Fruit fly (Drosophila melanogaster) whole organism, embryonic: Measurements from ENCODE around the gene Apoltp.

ENCODE experiments used
- Atf6 ChIP-seq: fragments of 200-800 bp; sonication (Bioruptor generic); IDR thresholded peaks from 2 replicates; pipeline ENCODE4 v1.3.6; 2022; ENCODE audit warnings: missing biosample characterization, missing genetic modification characterization
- CG10267 ChIP-seq: fragments of 200-800 bp; sonication (Bioruptor generic); optimal IDR thresholded peaks from 2 replicates; lab custom pipeline; 2018; ENCODE audit warnings: missing biosample characterization, mild to moderate bottlenecking, missing genetic modification characterization, moderate library complexity
- CG10366 ChIP-seq: fragments of 200-800 bp; sonication (Bioruptor generic); IDR thresholded peaks from 2 replicates; pipeline ENCODE4 v1.3.6; 2022; ENCODE audit warnings: missing biosample characterization, missing genetic modification characterization
- CG11247 ChIP-seq: fragments of 200-800 bp; sonication (Bioruptor generic); IDR thresholded peaks from 2 replicates; pipeline ENCODE4 v1.3.6; 2022; ENCODE audit warnings: missing biosample characterization, missing genetic modification characterization
- CG11695 ChIP-seq: fragments of 200-800 bp; sonication (Bioruptor generic); IDR thresholded peaks from 3 replicates; pipeline ENCODE4 v1.3.6; 2022; ENCODE audit warnings: missing biosample characterization, missing genetic modification characterization
- CG1529 ChIP-seq: fragments of 200-800 bp; sonication (Bioruptor generic); optimal IDR thresholded peaks from 3 replicates; lab custom pipeline; 2018; ENCODE audit warnings: missing biosample characterization, missing genetic modification characterization
- CG17568 ChIP-seq: fragments of 200-800 bp; sonication (Bioruptor generic); optimal IDR thresholded peaks from 2 replicates; lab custom pipeline; 2018; ENCODE audit warnings: missing biosample characterization, mild to moderate bottlenecking, missing genetic modification characterization, moderate library complexity
- CG18619 ChIP-seq: fragments of 200-800 bp; sonication (Bioruptor generic); optimal IDR thresholded peaks from 3 replicates; lab custom pipeline; 2017; ENCODE audit warnings: missing biosample characterization, mild to moderate bottlenecking, missing genetic modification characterization
- CG2712 ChIP-seq: fragments of 200-800 bp; optimal IDR thresholded peaks from 3 replicates; lab custom pipeline; 2019; ENCODE audit warnings: missing biosample characterization, mild to moderate bottlenecking, missing genetic modification characterization, moderate library complexity
- CG3163 ChIP-seq: fragments of 200-800 bp; sonication (Bioruptor generic); optimal IDR thresholded peaks from 3 replicates; lab custom pipeline; 2016; ENCODE audit warnings: missing biosample characterization, missing genetic modification characterization
- CG32772 ChIP-seq: fragments of 200-800 bp; sonication (Bioruptor generic); IDR thresholded peaks from 2 replicates; pipeline ENCODE4 v1.3.6; 2022; ENCODE audit warnings: missing biosample characterization, missing genetic modification characterization
- CG34224 ChIP-seq: fragments of 200-800 bp; sonication (Bioruptor generic); IDR thresholded peaks from 3 replicates; pipeline ENCODE4 v1.3.6; 2022; ENCODE audit warnings: missing biosample characterization, missing genetic modification characterization; ENCODE audit not compliant: partially characterized antibody
- CG4360 ChIP-seq: fragments of 200-800 bp; sonication (Bioruptor generic); IDR thresholded peaks from 2 replicates; pipeline ENCODE4 v1.3.6; 2022; ENCODE audit warnings: missing biosample characterization, missing genetic modification characterization
- CG43689 ChIP-seq: fragments of 200-800 bp; sonication (Bioruptor generic); IDR thresholded peaks from 2 replicates; pipeline ENCODE4 v1.3.6; 2022; ENCODE audit warnings: missing biosample characterization, missing genetic modification characterization
- CG4730 ChIP-seq: fragments of 200-800 bp; sonication (Bioruptor generic); IDR thresholded peaks from 2 replicates; pipeline ENCODE4 v1.3.6; 2022; ENCODE audit warnings: missing biosample characterization, missing genetic modification characterization
- CG4820 ChIP-seq: fragments of 200-800 bp; sonication (Bioruptor generic); optimal IDR thresholded peaks from 3 replicates; lab custom pipeline; 2016; ENCODE audit warnings: missing biosample characterization, missing genetic modification characterization
- CG8359 ChIP-seq: fragments of 200-800 bp; sonication (Bioruptor generic); optimal IDR thresholded peaks from 2 replicates; lab custom pipeline; 2017; ENCODE audit warnings: missing biosample characterization, mild to moderate bottlenecking, missing genetic modification characterization, borderline replicate concordance
- CG8765 ChIP-seq: fragments of 200-800 bp; sonication (Bioruptor generic); IDR thresholded peaks from 2 replicates; pipeline ENCODE4 v1.3.6; 2022; ENCODE audit warnings: missing biosample characterization, missing genetic modification characterization
- Dfd ChIP-seq, 2 experiments: fragments of >200 bp; optimal IDR thresholded peaks; 2 replicates each; lab custom pipeline; 2017; ENCODE audit warnings: missing biosample characterization in 2 of 2, missing genetic modification characterization in 2 of 2
- Dref ChIP-seq: fragments of 200-800 bp; sonication (Bioruptor generic); IDR thresholded peaks from 2 replicates; pipeline ENCODE4 v1.3.6; 2022; ENCODE audit warnings: missing biosample characterization, missing genetic modification characterization
- GATAe ChIP-seq: fragments of 200-800 bp; sonication (Bioruptor generic); conservative IDR thresholded peaks from 2 replicates; pipeline ENCODE4 v1.3.6; 2022; ENCODE audit warnings: missing biosample characterization, missing genetic modification characterization
- MTF-1 ChIP-seq: fragments of 200-800 bp; sonication (Bioruptor generic); optimal IDR thresholded peaks from 2 replicates; lab custom pipeline; 2018; ENCODE audit warnings: missing biosample characterization, mild to moderate bottlenecking, missing genetic modification characterization, borderline replicate concordance
- Meics ChIP-seq: fragments of 200-800 bp; sonication (Bioruptor generic); optimal IDR thresholded peaks from 2 replicates; lab custom pipeline; 2017; ENCODE audit warnings: missing biosample characterization, mild to moderate bottlenecking, missing genetic modification characterization
- NFAT ChIP-seq: fragments of 200-800 bp; sonication (Bioruptor generic); IDR thresholded peaks from 2 replicates; pipeline ENCODE4 v1.3.6; 2022; ENCODE audit warnings: missing biosample characterization, missing genetic modification characterization
- NfI ChIP-seq: fragments of 200-800 bp; sonication (Bioruptor generic); optimal IDR thresholded peaks from 3 replicates; lab custom pipeline; 2018; ENCODE audit warnings: missing biosample characterization, mild to moderate bottlenecking, missing genetic modification characterization, moderate library complexity
- Sry-δ ChIP-seq: fragments of 200-800 bp; sonication (Bioruptor generic); optimal IDR thresholded peaks from 2 replicates; lab custom pipeline; 2016; ENCODE audit warnings: missing biosample characterization, missing genetic modification characterization
- Taf1 ChIP-seq: fragments of 200-800 bp; sonication (Bioruptor generic); IDR thresholded peaks from 2 replicates; pipeline ENCODE4 v1.3.6; 2022; ENCODE audit warnings: missing biosample characterization, missing genetic modification characterization
- Tbp ChIP-seq: fragments of >200 bp; optimal IDR thresholded peaks from 2 replicates; lab custom pipeline; 2018; ENCODE audit warnings: missing biosample characterization, missing genetic modification characterization
- al ChIP-seq: fragments of 200-800 bp; sonication (Bioruptor generic); IDR thresholded peaks from 2 replicates; pipeline ENCODE4 v1.3.6; 2022; ENCODE audit warnings: missing biosample characterization, missing genetic modification characterization
- aop ChIP-seq: fragments of 200-800 bp; sonication (Bioruptor generic); IDR thresholded peaks from 2 replicates; pipeline ENCODE4 v1.3.6; 2022; ENCODE audit warnings: missing biosample characterization, missing genetic modification characterization
- ash1 ChIP-seq: fragments of 200-800 bp; sonication (Bioruptor generic); optimal IDR thresholded peaks from 2 replicates; lab custom pipeline; 2018; ENCODE audit warnings: missing biosample characterization, mild to moderate bottlenecking, missing genetic modification characterization
- btn ChIP-seq: fragments of 200-800 bp; sonication (Bioruptor generic); optimal IDR thresholded peaks from 2 replicates; lab custom pipeline; 2016; ENCODE audit warnings: missing biosample characterization, missing genetic modification characterization
- eyg ChIP-seq: fragments of 200-800 bp; sonication (Bioruptor generic); optimal IDR thresholded peaks from 3 replicates; lab custom pipeline; 2016; ENCODE audit warnings: missing biosample characterization, missing genetic modification characterization
- fd64A ChIP-seq: fragments of 200-800 bp; sonication (Bioruptor generic); optimal IDR thresholded peaks from 3 replicates; lab custom pipeline; 2018; ENCODE audit warnings: missing biosample characterization, mild to moderate bottlenecking, missing genetic modification characterization
- ftz-f1 ChIP-seq: fragments of 200-800 bp; sonication (Bioruptor generic); optimal IDR thresholded peaks from 2 replicates; lab custom pipeline; 2016; ENCODE audit warnings: missing biosample characterization, missing genetic modification characterization
- ham ChIP-seq: fragments of 200-800 bp; sonication (Bioruptor generic); IDR thresholded peaks from 2 replicates; pipeline ENCODE4 v1.3.6; 2022; ENCODE audit warnings: missing biosample characterization, missing genetic modification characterization
- hb ChIP-seq: fragments of 200-800 bp; sonication (Bioruptor generic); IDR thresholded peaks from 3 replicates; pipeline ENCODE4 v1.3.6; 2022; ENCODE audit warnings: missing biosample characterization, missing genetic modification characterization; ENCODE audit not compliant: partially characterized antibody
- insv ChIP-seq, 2 experiments: fragments of 200-800 bp; sonication (Bioruptor generic); optimal IDR thresholded peaks; 3 replicates each; lab custom pipeline; 2016 to 2018; ENCODE audit warnings: missing biosample characterization in 2 of 2, missing genetic modification characterization in 2 of 2
- luna ChIP-seq: fragments of 200-800 bp; sonication (Bioruptor generic); optimal IDR thresholded peaks from 2 replicates; lab custom pipeline; 2016; ENCODE audit warnings: missing biosample characterization, missing genetic modification characterization
- otp ChIP-seq: fragments of 200-800 bp; sonication (Bioruptor generic); IDR thresholded peaks from 3 replicates; pipeline ENCODE4, ENCODE4 v1.3.6; 2022; ENCODE audit warnings: missing biosample characterization, missing genetic modification characterization
- psq ChIP-seq: fragments of 200-800 bp; sonication (Bioruptor generic); optimal IDR thresholded peaks from 2 replicates; lab custom pipeline; 2017; ENCODE audit warnings: missing biosample characterization, missing genetic modification characterization
- ro ChIP-seq: fragments of 200-800 bp; sonication (Bioruptor generic); IDR thresholded peaks from 2 replicates; pipeline ENCODE4 v1.3.6; 2022; ENCODE audit warnings: missing biosample characterization, missing genetic modification characterization
- slbo ChIP-seq: fragments of 200-800 bp; sonication (Bioruptor generic); IDR thresholded peaks from 2 replicates; pipeline ENCODE4 v1.3.6; 2022; ENCODE audit warnings: missing biosample characterization, missing genetic modification characterization
- trh ChIP-seq: fragments of 200-800 bp; sonication (Bioruptor generic); optimal IDR thresholded peaks from 2 replicates; lab custom pipeline; 2016; ENCODE audit warnings: missing biosample characterization, missing genetic modification characterization
- tx ChIP-seq: fragments of 200-800 bp; sonication (Bioruptor generic); optimal IDR thresholded peaks from 2 replicates; lab custom pipeline; 2016; ENCODE audit warnings: missing biosample characterization, missing genetic modification characterization
- wdn ChIP-seq: fragments of 200-800 bp; sonication (Bioruptor generic); IDR thresholded peaks from 2 replicates; pipeline ENCODE4 v1.3.6; 2022; ENCODE audit warnings: missing biosample characterization, missing genetic modification characterization
- wek ChIP-seq: fragments of 200-800 bp; sonication (Bioruptor generic); optimal IDR thresholded peaks from 3 replicates; lab custom pipeline; 2018; ENCODE audit warnings: missing biosample characterization, mild to moderate bottlenecking, missing genetic modification characterization, moderate library complexity
- yki ChIP-seq: fragments of >200 bp; optimal IDR thresholded peaks from 3 replicates; lab custom pipeline; 2018
- zf30C ChIP-seq: fragments of 200-800 bp; sonication (Bioruptor generic); optimal IDR thresholded peaks from 3 replicates; lab custom pipeline; 2018; ENCODE audit warnings: missing biosample characterization, mild to moderate bottlenecking, missing genetic modification characterization
- zfh1 ChIP-seq: fragments of 200-800 bp; sonication (Bioruptor generic); IDR thresholded peaks from 3 replicates; pipeline ENCODE4 v1.3.6; 2022; ENCODE audit warnings: missing biosample characterization, missing genetic modification characterization

Apoltp gene

DNA sequence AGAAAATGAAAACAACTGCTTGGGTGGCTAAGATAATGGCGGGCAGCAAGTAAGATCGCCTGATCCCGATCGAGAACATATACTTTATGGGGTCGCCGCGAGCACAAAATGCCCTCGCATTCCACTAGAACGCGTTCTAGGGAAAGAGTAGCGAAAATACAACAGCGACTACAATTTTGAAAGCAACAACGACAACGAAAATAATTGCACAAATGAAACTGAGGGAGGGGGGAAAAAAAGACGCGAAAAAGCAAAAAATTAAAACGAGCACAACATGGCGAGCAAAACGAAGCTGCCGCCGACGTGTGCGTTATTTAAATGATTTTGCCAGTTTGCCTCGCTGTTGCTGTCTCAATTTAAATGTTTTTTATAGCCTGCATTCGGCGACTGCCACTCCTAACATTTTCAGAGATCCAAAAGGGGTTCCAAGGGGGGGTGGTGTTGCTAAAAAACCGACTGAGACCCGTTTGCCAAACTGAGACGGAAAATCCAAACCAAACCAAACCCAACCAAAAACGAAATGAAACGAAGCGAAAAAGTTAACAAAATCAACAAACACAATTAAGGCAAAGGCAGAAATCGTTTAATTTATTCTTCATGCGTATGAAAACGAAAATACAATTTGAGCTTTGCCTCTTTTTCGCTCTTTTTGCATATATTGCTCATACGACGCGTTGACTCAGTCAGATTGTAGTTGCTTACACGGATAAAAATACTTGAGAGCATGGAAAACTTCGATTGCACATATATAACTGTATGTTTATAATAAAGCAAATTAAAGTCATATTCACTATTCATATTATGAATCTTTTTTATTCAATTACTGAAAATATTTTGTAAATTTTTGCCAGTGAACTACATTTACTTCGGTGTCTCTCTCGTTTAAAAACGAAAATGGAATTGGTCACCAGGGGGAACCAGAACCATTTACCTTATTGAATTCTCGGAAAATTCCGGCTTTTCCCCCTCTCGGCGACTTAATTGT is 58.7 kb downstream of the Apoltp start (continued):
- TF ChIP-seq Atf6 (GFP tag; lab: Robert Waterston, UW) (peak; percentile 91), Taf1 (GFP tag; lab: Robert Waterston, UW) (peak; percentile 57), MTF-1 (no peak), CG11695 (GFP tag; lab: Robert Waterston, UW) (peak; percentile 86), CG1529 (GFP tag; lab: Kevin White, UChicago) (no peak), CG8359 (no peak), psq (GFP tag; lab: Kevin White, UChicago) (no peak), Dref (GFP tag; lab: Robert Waterston, UW) (no peak), NFAT (GFP tag; lab: Robert Waterston, UW) (peak; percentile 88), CG2712 (tag; lab: Kevin White, UChicago) (peak; percentile 54), CG43689 (peak; percentile 64; the same call in 1 of the 2 replicates), CG32772 (peak; percentile 59), yki (lab: Kevin White, UChicago) (no peak), trh (GFP tag; lab: Kevin White, UChicago) (no peak), Tbp (GFP tag; lab: Kevin White, UChicago) (no peak), ro (GFP tag; lab: Robert Waterston, UW) (no peak), CG10267 (tag; lab: Kevin White, UChicago) (peak; percentile 42), slbo (peak; percentile 95), CG11247 (GFP tag; lab: Robert Waterston, UW) (peak; percentile 68), CG4360 (no peak), Dfd (GFP tag; optimal IDR thresholded peaks at IDR 0.05; lab: Kevin White, UChicago) (no peak), btn (GFP tag; lab: Kevin White, UChicago) (no peak), aop (no peak), CG34224 (no peak), ash1 (GFP tag; lab: Kevin White, UChicago) (no peak), ftz-f1 (GFP tag; lab: Kevin White, UChicago) (no peak), CG4820 (peak; percentile 19), fd64A (GFP tag; lab: Kevin White, UChicago) (no peak), tx (no peak), Sry-δ (no peak), GATAe (GFP tag; lab: Robert Waterston, UW) (no peak; the same call in 1 of the 2 replicates), al (GFP tag; lab: Robert Waterston, UW) (peak; percentile 85), CG18619 (GFP tag; lab: Kevin White, UChicago) (peak; percentile 34), otp (GFP tag; lab: Robert Waterston, UW) (no peak), ham (GFP tag; lab: Robert Waterston, UW) (peak; percentile 48; the same call in 1 of the 2 replicates), CG10366 (GFP tag; lab: Robert Waterston, UW) (peak; percentile 76), insv (GFP tag; optimal IDR thresholded peaks at IDR 0.05; lab: Kevin White, UChicago) (no peak), zf30C (no peak), eyg (no peak), CG8765 (no peak; the same call in 1 of the 2 replicates), zfh1 (peak; percentile 33; the same call in 2 of the 3 replicates), luna (GFP tag; lab: Kevin White, UChicago) (no peak), CG3163 (GFP tag; lab: Kevin White, UChicago) (no peak), NfI (GFP tag; lab: Kevin White, UChicago) (peak; percentile 56), hb (no peak), CG17568 (GFP tag; lab: Kevin White, UChicago) (peak; percentile 7), wdn (GFP tag; lab: Robert Waterston, UW) (peak; percentile 81), CG4730 (GFP tag; lab: Robert Waterston, UW) (peak; percentile 57; the same call in 1 of the 2 replicates), Meics (peak; percentile 79), wek (GFP tag; lab: Kevin White, UChicago) (no peak)
